Fruit fly (Drosophila melanogaster) ovary, adult (tissue): ENCODE results near the gene CG44195.
A peak's percentile ranks its signal among the peaks of the same experiment; 100 is the strongest.

ENCODE experiments used
- CG17801 ChIP-seq: fragments of 200-800 bp; optimal IDR thresholded peaks from 2 replicates; lab custom pipeline; 2019; ENCODE audit warnings: missing biosample characterization, mild to moderate bottlenecking, missing genetic modification characterization, moderate library complexity; ENCODE audit not compliant: partially characterized antibody

The CG44195 gene

dm6 chr3L:7695554-7695953 lies at the start of gene CG44195:
Gene CG44195, minus strand, starts transcription at chr3L:7695654.
- TF ChIP-seq CG17801 (GFP tag; lab: Kevin White, UChicago) = no peak

dm6 chr3L:7743741-7744140 lies 48.3 kb upstream of the CG44195 start:
- TF ChIP-seq CG17801 (GFP tag; lab: Kevin White, UChicago) = no peak

dm6 chr3L:7742941-7743340 lies 47.5 kb upstream of the CG44195 start, which contains the start of gene Snmp2:
Gene Snmp2, minus strand, starts transcription at chr3L:7743041.
- no peak for TF ChIP-seq CG17801 (GFP tag; lab: Kevin White, UChicago)

dm6 chr3L:7741953-7742352 lies 46.5 kb upstream of the CG44195 start:
- no peak for TF ChIP-seq CG17801 (GFP tag; lab: Kevin White, UChicago)

dm6 chr3L:7732141-7732748 lies 36.8 kb upstream of the CG44195 start, which contains the start of gene CG8492:
Gene CG8492, minus strand, starts transcription at chr3L:7732191.
- no peak for TF ChIP-seq CG17801 (GFP tag; lab: Kevin White, UChicago)

dm6 chr3L:7726690-7727089 lies 31.2 kb upstream of the CG44195 start:
- no peak for TF ChIP-seq CG17801 (GFP tag; lab: Kevin White, UChicago)

dm6 chr3L:7726285-7726684 lies 30.8 kb upstream of the CG44195 start, which contains the start of gene CG7457:
Gene CG7457, minus strand, starts transcription at chr3L:7726473.
- TF ChIP-seq CG17801 (GFP tag; lab: Kevin White, UChicago) = no peak

dm6 chr3L:7721527-7721926 lies 26.1 kb upstream of the CG44195 start:
- no peak for TF ChIP-seq CG17801 (GFP tag; lab: Kevin White, UChicago)

- TF ChIP-seq CG17801 (GFP tag; lab: Kevin White, UChicago) = no peak
Observed at dm6 chr3L:7719418-7719789, 23.9 kb upstream of the CG44195 start.

dm6 chr3L:7718561-7719417 lies 23.3 kb upstream of the CG44195 start, which contains the start of gene Mcad:
Gene Mcad, plus strand, starts transcription at chr3L:7719350.
- TF ChIP-seq CG17801 (GFP tag; lab: Kevin White, UChicago) = peak; percentile 88

- TF ChIP-seq CG17801 (GFP tag; lab: Kevin White, UChicago) = no peak
Observed at dm6 chr3L:7717863-7718560, 22.6 kb upstream of the CG44195 start, which contains the start of gene Ank2. Gene Ank2, minus strand, starts transcription at chr3L:7718395.

dm6 chr3L:7714301-7714946 lies 19.0 kb upstream of the CG44195 start:
- TF ChIP-seq CG17801 (GFP tag; lab: Kevin White, UChicago) = no peak

dm6 chr3L:7713378-7713777 lies 17.9 kb upstream of the CG44195 start:
- no peak for TF ChIP-seq CG17801 (GFP tag; lab: Kevin White, UChicago)
